Worm (Caenorhabditis elegans): ENCODE results near the gene T01E8.1.

ce11 chrII:10242294-10242693, 35.8 kb downstream of the T01E8.1 start, which contains the start of gene mrps-14:
- TF ChIP-seq K02D7.2 (tag; optimal IDR thresholded peaks at IDR 0.05): no peak
- no peak for TF ChIP-seq ceh-19 (GFP tag; optimal IDR thresholded peaks at IDR 0.05)
- no peak for TF ChIP-seq ama-1 (optimal IDR thresholded peaks at IDR 0.05)
- no peak for TF ChIP-seq ets-4 (tag; optimal IDR thresholded peaks at IDR 0.05)
- no peak for TF ChIP-seq ceh-9 (tag; optimal IDR thresholded peaks at IDR 0.05)
- no peak for TF ChIP-seq pag-3 (tag; optimal IDR thresholded peaks at IDR 0.05; ENCODE audit: borderline replicate concordance)
- TF ChIP-seq pqm-1 (tag; optimal IDR thresholded peaks at IDR 0.05): no peak
- no peak for TF ChIP-seq tbx-7 (tag; optimal IDR thresholded peaks at IDR 0.05)
- TF ChIP-seq sox-4 (tag; optimal IDR thresholded peaks at IDR 0.05): no peak

Data from whole organism, late embryonic.